Worm (Caenorhabditis elegans): ENCODE measurements around the gene C17C3.15.
"Not testable (repeated sequence)": the region's sequence is repeated elsewhere in the genome, so short reads cannot be mapped to it uniquely, and the experiment has no call there.

The C17C3.15 gene

DNA sequence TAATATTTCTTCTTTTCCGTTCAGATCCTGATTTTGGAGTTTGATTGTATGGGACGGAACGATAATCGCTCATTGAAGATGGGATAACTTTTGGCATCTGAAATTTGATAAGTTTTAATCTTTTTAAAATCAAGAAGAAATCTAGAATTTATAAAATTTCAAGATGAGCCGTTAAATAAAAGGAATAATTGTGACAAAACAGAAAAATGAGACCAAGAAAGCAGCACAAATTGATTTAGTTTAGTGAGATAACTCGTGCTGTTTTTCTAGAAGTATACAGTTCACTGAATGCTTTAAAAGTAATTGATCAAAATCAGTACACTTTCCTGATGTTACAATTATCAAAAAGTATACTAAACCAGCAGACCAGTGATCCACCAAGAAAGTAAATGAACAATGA, 30.3 kb upstream of the C17C3.15 start, which contains the start of gene hlh-27:
hlh-27 (minus strand) TSS at position 101 of the 400 bp plus-strand sequence.
- TF ChIP-seq nhr-48, ceh-82, ztf-7 (tag; optimal IDR thresholded peaks at IDR 0.05): not testable (repeated sequence)

DNA sequence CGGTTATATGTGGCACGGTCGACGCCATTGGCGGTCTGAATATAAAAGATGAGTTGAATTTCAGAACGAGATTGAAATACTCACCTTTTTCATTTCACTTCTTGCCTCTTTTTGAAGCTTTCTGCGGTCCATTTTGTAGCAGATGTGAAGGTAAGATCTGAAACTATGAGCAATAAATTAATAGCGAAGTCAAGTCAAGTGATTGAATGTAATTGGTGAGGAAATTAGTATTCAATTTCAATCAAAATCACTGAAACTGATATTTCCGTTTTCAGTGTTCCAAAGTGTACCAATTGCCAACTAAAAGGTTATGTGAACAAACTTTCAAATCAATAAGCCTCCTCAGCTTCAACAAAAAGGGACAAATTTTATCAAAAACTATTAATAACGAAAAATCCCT, 28.8 kb upstream of the C17C3.15 start, which contains the start of gene C17C3.24:
C17C3.24 (minus strand) TSS at position 101 of the 400 bp plus-strand sequence.
- TF ChIP-seq nhr-28 (tag; optimal IDR thresholded peaks at IDR 0.05), result no peak
- no peak for TF ChIP-seq sdz-12 (GFP tag; optimal IDR thresholded peaks at IDR 0.05)

DNA sequence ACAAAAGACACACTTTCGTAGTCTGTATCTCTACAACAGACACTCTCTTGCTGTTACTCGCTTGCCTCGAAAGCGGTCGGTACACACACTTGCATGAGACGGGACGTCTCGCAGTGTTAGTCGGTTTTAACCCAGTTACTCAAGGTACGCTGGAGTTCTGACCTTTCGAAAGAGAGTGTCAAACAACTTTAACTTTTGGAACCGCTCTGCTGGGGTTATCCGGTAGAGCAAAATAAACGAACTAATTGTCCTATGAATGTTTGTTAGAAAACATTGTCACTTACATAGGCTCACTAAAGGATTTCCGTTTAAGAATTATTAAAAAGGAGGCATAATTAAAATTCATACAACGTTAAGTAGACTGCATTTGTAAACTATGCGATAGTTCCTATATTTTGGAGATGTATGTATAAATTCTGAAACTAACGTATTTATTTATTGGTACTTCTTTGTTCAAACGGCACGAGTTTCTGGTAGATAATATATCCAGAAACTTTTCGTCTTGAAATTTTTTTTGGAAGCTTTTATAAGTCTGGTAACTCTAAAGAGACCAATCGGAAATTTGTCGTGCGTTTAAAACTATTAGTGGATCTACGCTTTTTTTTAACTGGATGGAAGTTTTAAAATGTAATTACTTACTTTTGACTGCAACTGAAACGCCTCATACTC, 26.8 kb upstream of the C17C3.15 start:
- TF ChIP-seq nhr-48 (tag; optimal IDR thresholded peaks at IDR 0.05), result peak; percentile 95
- TF ChIP-seq lir-3 (tag; optimal IDR thresholded peaks at IDR 0.05), result peak; percentile 87
- peak; percentile 99 for TF ChIP-seq spr-3 (GFP tag; optimal IDR thresholded peaks at IDR 0.05)
- peak; percentile 96 for TF ChIP-seq nhr-42 (GFP tag; IDR thresholded peaks at IDR 0.05)
- peak; percentile 92 for TF ChIP-seq zip-2 (tag; optimal IDR thresholded peaks at IDR 0.05)
- TF ChIP-seq lim-7 (GFP tag; IDR thresholded peaks at IDR 0.05), result peak; percentile 78
- TF ChIP-seq mep-1 (tag; optimal IDR thresholded peaks at IDR 0.05), result peak; percentile 99
- TF ChIP-seq dmd-6 (GFP tag; IDR thresholded peaks at IDR 0.05), result peak; percentile 98
- peak; percentile 83 for TF ChIP-seq Y105C5A.15 (GFP tag; IDR thresholded peaks at IDR 0.05)
- peak; percentile 92 for TF ChIP-seq lin-13 (GFP tag; optimal IDR thresholded peaks at IDR 0.05)
- TF ChIP-seq hmg-1.1 (GFP tag; IDR thresholded peaks at IDR 0.05), result peak; percentile 99
- peak; percentile 83 to 90 for TF ChIP-seq daf-16 (GFP tag; optimal IDR thresholded peaks at IDR 0.05)
- peak; percentile 94 for TF ChIP-seq daf-16 (tag; optimal IDR thresholded peaks at IDR 0.05)
- TF ChIP-seq lin-39 (tag; optimal IDR thresholded peaks at IDR 0.05), result peak; percentile 66
- peak; percentile 97 for TF ChIP-seq spr-1 (tag; optimal IDR thresholded peaks at IDR 0.05)
- TF ChIP-seq daf-19 (GFP tag; conservative IDR thresholded peaks at IDR 0.05), result peak; percentile 95
- peak; percentile 93 for TF ChIP-seq ces-1 (GFP tag; optimal IDR thresholded peaks at IDR 0.05)
- TF ChIP-seq dpl-1 (GFP tag; optimal IDR thresholded peaks at IDR 0.05), result peak; percentile 85
- peak; percentile 82 for TF ChIP-seq F49E8.2 (tag; optimal IDR thresholded peaks at IDR 0.05; ENCODE audit: borderline replicate concordance)
- peak; percentile 67 for TF ChIP-seq pqm-1 (tag; optimal IDR thresholded peaks at IDR 0.05)
- TF ChIP-seq Y5F2A.4 (GFP tag; optimal IDR thresholded peaks at IDR 0.05), result peak; percentile 86
- TF ChIP-seq set-16 (GFP tag; IDR thresholded peaks at IDR 0.05), result peak; percentile 71
- TF ChIP-seq hlh-30 (tag; optimal IDR thresholded peaks at IDR 0.05; ENCODE audit: insufficient read depth), result peak; percentile 94
- TF ChIP-seq lin-38 (GFP tag; IDR thresholded peaks at IDR 0.05), result peak; percentile 90
- TF ChIP-seq lin-15B (tag; optimal IDR thresholded peaks at IDR 0.05), result peak; percentile 65
- TF ChIP-seq mes-2 (tag; optimal IDR thresholded peaks at IDR 0.05; ENCODE audit: poor library complexity, severe bottlenecking), result peak; percentile 97
- peak; percentile 61; the same call in 1 of the 2 replicates for TF ChIP-seq dmd-8 (GFP tag; IDR thresholded peaks at IDR 0.05)
- TF ChIP-seq R02D3.7 (tag; optimal IDR thresholded peaks at IDR 0.05), result peak; percentile 44
- peak; percentile 96 for TF ChIP-seq F37D6.2 (tag; optimal IDR thresholded peaks at IDR 0.05)
- TF ChIP-seq nhr-6 (tag; optimal IDR thresholded peaks at IDR 0.05), result peak; percentile 93
- peak; percentile 97 for TF ChIP-seq hlh-11 (tag; optimal IDR thresholded peaks at IDR 0.05)
- peak; percentile 46 for TF ChIP-seq nhr-76 (tag; optimal IDR thresholded peaks at IDR 0.05)
- TF ChIP-seq tag-97 (GFP tag; IDR thresholded peaks at IDR 0.05), result peak; percentile 30; the same call in 1 of the 2 replicates
- TF ChIP-seq mdt-29 (GFP tag; IDR thresholded peaks at IDR 0.05), result peak; percentile 99
- TF ChIP-seq jun-1 (tag; optimal IDR thresholded peaks at IDR 0.05), result peak; percentile 97
- peak; percentile 98 for TF ChIP-seq dmd-9 (GFP tag; IDR thresholded peaks at IDR 0.05)
- TF ChIP-seq madf-9 (GFP tag; conservative IDR thresholded peaks at IDR 0.05), result peak; percentile 94
- TF ChIP-seq egl-27 (tag; optimal IDR thresholded peaks at IDR 0.05), result no peak
- peak; percentile 69 to 89 for TF ChIP-seq hif-1 (tag; optimal IDR thresholded peaks at IDR 0.05)
- TF ChIP-seq ZK337.2 (GFP tag; IDR thresholded peaks at IDR 0.05), result peak; percentile 88
- TF ChIP-seq php-3 (GFP tag; IDR thresholded peaks at IDR 0.05), result peak; percentile 86
- TF ChIP-seq lin-29 (GFP tag; IDR thresholded peaks at IDR 0.05), result peak; percentile 91
